Fruit fly (Drosophila melanogaster): ENCODE measurements around the gene Nt5a.
A peak's percentile ranks its signal among the peaks of the same experiment; 100 is the strongest.

Nt5a gene

DNA sequence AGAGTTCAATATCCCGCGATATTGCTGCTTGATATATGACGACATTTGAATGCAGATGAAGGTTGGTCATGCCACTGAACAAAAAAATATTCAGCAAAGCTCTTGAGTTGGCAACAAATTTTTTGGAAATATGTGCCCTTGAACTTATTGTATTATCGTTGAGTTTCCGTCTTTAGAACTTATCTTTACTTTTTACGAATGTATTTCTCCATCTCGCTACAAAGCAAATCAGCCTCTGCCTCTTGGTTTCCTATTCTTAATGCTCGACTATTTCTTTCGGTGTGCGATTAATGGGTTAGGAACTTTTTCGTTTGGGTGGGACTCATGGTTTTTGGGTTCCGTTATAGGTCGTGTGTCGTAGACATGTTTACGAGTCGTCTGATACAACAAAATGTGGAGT, 15.9 kb upstream of the Nt5a start (continued):
- TF ChIP-seq CG30020 (tag; optimal IDR thresholded peaks at IDR 0.05) = peak; percentile 43
- TF ChIP-seq gcm (GFP tag; optimal IDR thresholded peaks at IDR 0.05) = peak; percentile 65
- TF ChIP-seq CG13296 (GFP tag; optimal IDR thresholded peaks at IDR 0.05) = peak; percentile 16
- no peak for TF ChIP-seq emc (GFP tag; optimal IDR thresholded peaks at IDR 0.05)
- TF ChIP-seq CG6175 (GFP tag; IDR thresholded peaks at IDR 0.05) = no peak
- no peak for TF ChIP-seq Sin3A (optimal IDR thresholded peaks at IDR 0.05)
- TF ChIP-seq Mrtf (GFP tag; IDR thresholded peaks at IDR 0.05) = no peak
- no peak for TF ChIP-seq CG9797 (GFP tag; optimal IDR thresholded peaks at IDR 0.05)
- TF ChIP-seq corto (GFP tag; optimal IDR thresholded peaks at IDR 0.05) = no peak
- no peak for TF ChIP-seq run (tag; optimal IDR thresholded peaks at IDR 0.05)
- peak; percentile 30; the same call in 1 of the 2 replicates for TF ChIP-seq Ada2b (GFP tag; IDR thresholded peaks at IDR 0.05)
- no peak for TF ChIP-seq CG11085 (GFP tag; IDR thresholded peaks at IDR 0.05)
- TF ChIP-seq en (GFP tag; optimal IDR thresholded peaks at IDR 0.05) = peak; percentile 51
- TF ChIP-seq sens-2 (GFP tag; IDR thresholded peaks at IDR 0.05) = peak; percentile 72
- TF ChIP-seq D19B (GFP tag; optimal IDR thresholded peaks at IDR 0.05) = no peak
- peak; percentile 15; the same call in 1 of the 2 replicates for TF ChIP-seq al (GFP tag; IDR thresholded peaks at IDR 0.05)
- no peak for TF ChIP-seq CG10565 (GFP tag; optimal IDR thresholded peaks at IDR 0.05)
- TF ChIP-seq CG2116 (GFP tag; optimal IDR thresholded peaks at IDR 0.05) = peak; percentile 13
- TF ChIP-seq fd3F (GFP tag; optimal IDR thresholded peaks at IDR 0.05) = no peak
- no peak for TF ChIP-seq CG34376 (GFP tag; optimal IDR thresholded peaks at IDR 0.05)
- peak; percentile 54 for TF ChIP-seq CG3163 (GFP tag; optimal IDR thresholded peaks at IDR 0.05)
- no peak for TF ChIP-seq psq (GFP tag; optimal IDR thresholded peaks at IDR 0.05)
- TF ChIP-seq HLH4C (GFP tag; IDR thresholded peaks at IDR 0.05; ENCODE audit: partially characterized antibody) = no peak
- TF ChIP-seq zfh1 (GFP tag; IDR thresholded peaks at IDR 0.05) = peak; percentile 59; the same call in 1 of the 3 replicates
- no peak for TF ChIP-seq CG6854 (GFP tag; optimal IDR thresholded peaks at IDR 0.05)
- peak; percentile 27 for TF ChIP-seq CG3065 (GFP tag; optimal IDR thresholded peaks at IDR 0.05)
- no peak for TF ChIP-seq bigmax (GFP tag; optimal IDR thresholded peaks at IDR 0.05)
- peak; percentile 65; the same call in 1 of the 2 replicates for TF ChIP-seq CG32767 (GFP tag; IDR thresholded peaks at IDR 0.05)
- no peak for TF ChIP-seq hkb (optimal IDR thresholded peaks at IDR 0.05)
- TF ChIP-seq hkb (GFP tag; IDR thresholded peaks at IDR 0.05) = peak; percentile 71
- peak; percentile 25 for TF ChIP-seq HHEX (GFP tag; optimal IDR thresholded peaks at IDR 0.05)
- peak; percentile 37 for TF ChIP-seq org-1 (GFP tag; optimal IDR thresholded peaks at IDR 0.05)
- peak; percentile 81 for TF ChIP-seq CG11504 (tag; optimal IDR thresholded peaks at IDR 0.05)
- TF ChIP-seq BEAF-32 (GFP tag; optimal IDR thresholded peaks at IDR 0.05) = no peak
- no peak for TF ChIP-seq CrebB (tag; optimal IDR thresholded peaks at IDR 0.05)
- peak; percentile 32 for TF ChIP-seq Meics (GFP tag; optimal IDR thresholded peaks at IDR 0.05)
- no peak for TF ChIP-seq CG13123 (GFP tag; optimal IDR thresholded peaks at IDR 0.05)
- TF ChIP-seq CG7271 (tag; optimal IDR thresholded peaks at IDR 0.05) = peak; percentile 18
- TF ChIP-seq gfzf (GFP tag; optimal IDR thresholded peaks at IDR 0.05) = no peak
- TF ChIP-seq pros (GFP tag; optimal IDR thresholded peaks at IDR 0.05) = peak; percentile 11
- TF ChIP-seq ATbp (GFP tag; optimal IDR thresholded peaks at IDR 0.05) = peak; percentile 49
- no peak for TF ChIP-seq wdn (GFP tag; IDR thresholded peaks at IDR 0.05)
- peak; percentile 34 for TF ChIP-seq lab (GFP tag; optimal IDR thresholded peaks at IDR 0.05)
- no peak for TF ChIP-seq z (GFP tag; IDR thresholded peaks at IDR 0.05)
- no peak for TF ChIP-seq kah (GFP tag; optimal IDR thresholded peaks at IDR 0.05)
- TF ChIP-seq CG3995 (GFP tag; optimal IDR thresholded peaks at IDR 0.05) = no peak
- TF ChIP-seq grau (tag; optimal IDR thresholded peaks at IDR 0.05) = peak; percentile 77
- TF ChIP-seq Camta (GFP tag; optimal IDR thresholded peaks at IDR 0.05) = peak; percentile 64
- peak; percentile 68 for TF ChIP-seq CG1602 (GFP tag; optimal IDR thresholded peaks at IDR 0.05)
- no peak for TF ChIP-seq h (optimal IDR thresholded peaks at IDR 0.05)
- peak; percentile 50 for TF ChIP-seq CG12659 (GFP tag; optimal IDR thresholded peaks at IDR 0.05)
- TF ChIP-seq nmo (GFP tag; optimal IDR thresholded peaks at IDR 0.05) = peak; percentile 89
